Fruit fly (Drosophila melanogaster) whole organism: Measurements from ENCODE around the gene GluRIIA.

Experiments used
- CG8478 ChIP-seq: fragments of >200 bp; optimal IDR thresholded peaks from 2 replicates; lab custom pipeline; 2018; ENCODE audit warnings: inconsistent platforms
- Dll ChIP-seq: fragments of >200 bp; optimal IDR thresholded peaks from 2 replicates; lab custom pipeline; 2017
- EcR ChIP-seq, 2 experiments: fragments of >200 bp; optimal IDR thresholded peaks; 2 replicates each; lab custom pipeline; 2017; ENCODE audit warnings: missing biosample characterization in 2 of 2, missing genetic modification characterization in 2 of 2, missing genetic modification reagents in 2 of 2
- pan ChIP-seq: fragments of >200 bp; optimal IDR thresholded peaks from 2 replicates; lab custom pipeline; 2017
- usp ChIP-seq: fragments of >200 bp; optimal IDR thresholded peaks from 2 replicates; lab custom pipeline; 2017; ENCODE audit warnings: missing biosample characterization, missing genetic modification characterization, mixed read lengths

dm6 chr2L:5517393-5517792 is 37.5 kb upstream of the GluRIIA start, which contains the start of gene CG14020:
- no peak for TF ChIP-seq usp (GFP tag; lab: Kevin White, UChicago)
- TF ChIP-seq CG8478 (lab: Kevin White, UChicago), result no peak
- no peak for TF ChIP-seq pan
- TF ChIP-seq Dll, result no peak
- no peak for TF ChIP-seq EcR (GFP tag; optimal IDR thresholded peaks at IDR 0.05; lab: Kevin White, UChicago)
